Worm (Caenorhabditis elegans): ENCODE measurements around the gene F28A12.3.
A peak's percentile ranks its signal among the peaks of the same experiment; 100 is the strongest.

The F28A12.3 gene

ce11 chrV:8606099-8606696 lies 35.0 kb downstream of the F28A12.3 start, which contains the start of gene vps-60 (continued):
- TF ChIP-seq lin-26 (GFP tag; IDR thresholded peaks at IDR 0.05) (peak; percentile 55), ztf-6 (GFP tag; IDR thresholded peaks at IDR 0.05) (no peak), F33H1.4 (GFP tag; IDR thresholded peaks at IDR 0.05) (peak; percentile 92), Y53G8AR.9 (GFP tag; conservative IDR thresholded peaks at IDR 0.05) (peak; percentile 86), ztf-25 (GFP tag; IDR thresholded peaks at IDR 0.05) (no peak), ZK185.1 (tag; optimal IDR thresholded peaks at IDR 0.05; ENCODE audit: poor library complexity, severe bottlenecking) (peak; percentile 21), C06A6.2 (GFP tag; conservative IDR thresholded peaks at IDR 0.05) (peak; percentile 71; the same call in 1 of the 2 replicates), attf-6 (GFP tag; IDR thresholded peaks at IDR 0.05) (no peak), bed-2 (GFP tag; IDR thresholded peaks at IDR 0.05) (no peak), attf-3 (GFP tag; conservative IDR thresholded peaks at IDR 0.05) (peak; percentile 50; the same call in 1 of the 2 replicates), F23B12.7 (tag; optimal IDR thresholded peaks at IDR 0.05; ENCODE audit: insufficient read depth) (peak; percentile 51), egl-18 (GFP tag; IDR thresholded peaks at IDR 0.05) (0 out of 2 replicates have a peak, but pooled peaks have one; percentile 29), nhr-90 (tag; optimal IDR thresholded peaks at IDR 0.05) (peak; percentile 48), lsy-27 (tag; optimal IDR thresholded peaks at IDR 0.05; ENCODE audit: borderline replicate concordance, insufficient read depth) (no peak), B0336.3 (GFP tag; IDR thresholded peaks at IDR 0.05) (peak; percentile 85), F52B5.7 (tag; optimal IDR thresholded peaks at IDR 0.05) (no peak), rcor-1 (GFP tag; IDR thresholded peaks at IDR 0.05) (peak; percentile 66), sea-2 (GFP tag; IDR thresholded peaks at IDR 0.05) (no peak), pbrm-1 (GFP tag; IDR thresholded peaks at IDR 0.05) (peak; percentile 78; the same call in 1 of the 2 replicates), F55B11.4 (tag; optimal IDR thresholded peaks at IDR 0.05; ENCODE audit: borderline replicate concordance, insufficient read depth) (no peak), chd-7 (tag; optimal IDR thresholded peaks at IDR 0.05) (peak; percentile 68), F57C9.4 (tag; optimal IDR thresholded peaks at IDR 0.05) (no peak), ccch-3 (GFP tag; optimal IDR thresholded peaks at IDR 0.05) (no peak), madf-8 (GFP tag; conservative IDR thresholded peaks at IDR 0.05) (no peak; the same call in 1 of the 2 replicates), ztf-3 (GFP tag; optimal IDR thresholded peaks at IDR 0.05) (peak; percentile 2), ceh-27 (GFP tag; optimal IDR thresholded peaks at IDR 0.05) (peak; percentile 86), aptf-2 (GFP tag; conservative IDR thresholded peaks at IDR 0.05) (no peak), nhr-179 (tag; optimal IDR thresholded peaks at IDR 0.05) (no peak), lsl-1 (GFP tag; optimal IDR thresholded peaks at IDR 0.05) (peak; percentile 62), snpc-4 (GFP tag; optimal IDR thresholded peaks at IDR 0.05) (peak; percentile 49), snpc-4 (tag; optimal IDR thresholded peaks at IDR 0.05) (peak; percentile 69 to 80 (median 76)), ztf-18 (tag; optimal IDR thresholded peaks at IDR 0.05) (peak; percentile 68), ztf-26 (tag; optimal IDR thresholded peaks at IDR 0.05) (peak; percentile 90), K11D2.4 (GFP tag; IDR thresholded peaks at IDR 0.05) (peak; percentile 92), F57A8.1 (GFP tag; optimal IDR thresholded peaks at IDR 0.05) (no peak), ztf-28 (GFP tag; IDR thresholded peaks at IDR 0.05) (no peak), hmg-20 (GFP tag; IDR thresholded peaks at IDR 0.05) (0 out of 2 replicates have a peak, but pooled peaks have one; percentile 10), ceh-91 (GFP tag; IDR thresholded peaks at IDR 0.05) (peak; percentile 75), nfya-1 (tag; optimal IDR thresholded peaks at IDR 0.05; ENCODE audit: borderline replicate concordance, insufficient read depth) (no peak), lin-54 (GFP tag; optimal IDR thresholded peaks at IDR 0.05) (peak; percentile 73), dox-1 (GFP tag; IDR thresholded peaks at IDR 0.05) (peak; percentile 89), madf-6 (GFP tag; IDR thresholded peaks at IDR 0.05) (peak; percentile 85), C17E4.6 (GFP tag; IDR thresholded peaks at IDR 0.05) (0 out of 2 replicates have a peak, but pooled peaks have one; percentile 37), nfya-2 (GFP tag; IDR thresholded peaks at IDR 0.05) (no peak)
